Worm (Caenorhabditis elegans) whole organism, late embryonic: ENCODE data around the gene magi-1.

Experiments
- rnt-1 ChIP-seq: sonication (generic microtip); optimal IDR thresholded peaks from 2 replicates; lab custom pipeline; 2016; ENCODE audit warnings: missing genetic modification characterization, missing compliant biosample characterization
- unc-3 ChIP-seq, 2 experiments: fragments of 200-800 bp in 1 of 2; sonication (Bioruptor generic) in 1 of 2; sonication (generic microtip) in 1 of 2; conservative IDR thresholded peaks in 1 of 2; optimal IDR thresholded peaks in 1 of 2; 2 replicates each; pipeline versions ENCODE4 v1.3.6 to Lab custom; 2016 to 2022; ENCODE audit warnings: missing compliant biosample characterization in 2 of 2, missing genetic modification characterization in 2 of 2, missing genetic modification reagents in 1 of 2
- unc-86 ChIP-seq: sonication (generic microtip); optimal IDR thresholded peaks from 2 replicates; lab custom pipeline; 2016; ENCODE audit warnings: missing genetic modification characterization, missing compliant biosample characterization

ce11 chrIV:11771064-11771463, 56.2 kb downstream of the magi-1 start:
- TF ChIP-seq rnt-1 (tag; lab: Kevin White, UChicago), result no peak
- TF ChIP-seq unc-3 (GFP tag; conservative IDR thresholded peaks at IDR 0.05; lab: Robert Waterston, UW), result no peak
- TF ChIP-seq unc-3 (tag; optimal IDR thresholded peaks at IDR 0.05; lab: Kevin White, UChicago), result no peak
- TF ChIP-seq unc-86 (tag; lab: Kevin White, UChicago), result no peak
